Worm (Caenorhabditis elegans) whole organism, L2 larva: ENCODE results near the gene R07B1.5.

Experiments
- R02D3.7 ChIP-seq: fragments of 150-350 bp; optimal IDR thresholded peaks from 2 replicates; lab custom pipeline; 2014; ENCODE audit warnings: missing biosample characterization, missing genetic modification characterization
- ZK546.5 ChIP-seq: sonication (generic microtip); optimal IDR thresholded peaks from 2 replicates; lab custom pipeline; 2017; ENCODE audit warnings: missing biosample characterization, missing genetic modification characterization
- ceh-82 ChIP-seq: fragments of 150-350 bp; optimal IDR thresholded peaks from 2 replicates; lab custom pipeline; 2014; ENCODE audit warnings: missing biosample characterization, missing genetic modification characterization
- egl-27 ChIP-seq: sonication (generic microtip); optimal IDR thresholded peaks from 3 replicates; lab custom pipeline; 2017; ENCODE audit warnings: missing biosample characterization, missing genetic modification reagents, missing genetic modification characterization
- mab-5 ChIP-seq: fragments of 150-350 bp; optimal IDR thresholded peaks from 2 replicates; lab custom pipeline; 2014; ENCODE audit warnings: missing biosample characterization, missing genetic modification characterization
- nhr-11 ChIP-seq: fragments of 150-350 bp; optimal IDR thresholded peaks from 2 replicates; lab custom pipeline; 2014; ENCODE audit warnings: missing biosample characterization, missing genetic modification characterization
- nhr-25 ChIP-seq: fragments of 150-350 bp; sonication (generic microtip); optimal IDR thresholded peaks from 3 replicates; lab custom pipeline; 2014; ENCODE audit warnings: missing biosample characterization, missing genetic modification characterization
- nhr-77 ChIP-seq: fragments of 150-350 bp; optimal IDR thresholded peaks from 2 replicates; lab custom pipeline; 2014; ENCODE audit warnings: missing biosample characterization, missing genetic modification characterization
- skn-1 ChIP-seq: sonication (generic microtip); optimal IDR thresholded peaks from 2 replicates; lab custom pipeline; 2017; ENCODE audit warnings: missing biosample characterization, missing genetic modification characterization
- sma-9 ChIP-seq, 2 experiments: fragments of 150-350 bp in 1 of 2; sonication (generic microtip) in 1 of 2; optimal IDR thresholded peaks; 2 replicates each; lab custom pipeline; 2014 to 2016; ENCODE audit warnings: missing genetic modification characterization in 2 of 2, mild to moderate bottlenecking in 1 of 2, missing biosample characterization in 1 of 2, missing compliant biosample characterization in 1 of 2, missing genetic modification reagents in 1 of 2, moderate library complexity in 1 of 2
- unc-55 ChIP-seq: fragments of 150-350 bp; sonication (generic microtip); optimal IDR thresholded peaks from 3 replicates; lab custom pipeline; 2014; ENCODE audit warnings: missing biosample characterization, missing genetic modification reagents, missing genetic modification characterization
- unc-62 ChIP-seq: fragments of 150-350 bp; optimal IDR thresholded peaks from 2 replicates; lab custom pipeline; 2014; ENCODE audit warnings: missing biosample characterization, missing genetic modification reagents, missing genetic modification characterization
- zag-1 ChIP-seq: fragments of 150-350 bp; optimal IDR thresholded peaks from 2 replicates; lab custom pipeline; 2014; ENCODE audit warnings: missing biosample characterization, missing genetic modification characterization
- ztf-4 ChIP-seq: fragments of 150-350 bp; optimal IDR thresholded peaks from 2 replicates; lab custom pipeline; 2014; ENCODE audit warnings: missing biosample characterization, missing genetic modification characterization

DNA sequence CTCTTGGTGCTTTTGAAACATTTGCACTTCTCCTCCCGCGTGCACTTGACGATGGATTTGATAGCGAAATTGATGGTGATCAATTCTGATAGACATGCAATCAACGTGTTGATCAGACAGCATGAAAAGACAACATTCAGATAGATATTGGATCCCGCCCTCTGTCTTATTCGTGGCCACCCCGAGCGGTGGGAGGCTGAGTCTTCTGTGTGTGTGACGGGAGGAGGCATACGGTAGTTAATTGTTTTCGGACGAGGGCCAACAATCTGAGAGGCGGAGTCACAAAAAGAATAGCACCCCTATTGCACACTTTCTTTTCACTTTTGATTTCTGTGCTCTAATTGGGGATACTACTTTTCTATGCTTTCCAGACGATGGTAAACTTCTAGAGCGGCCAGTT is 17.5 kb upstream of the R07B1.5 start:
- TF ChIP-seq mab-5 (tag; lab: Kevin White, UChicago), result no peak
- TF ChIP-seq unc-55, result no peak
- TF ChIP-seq nhr-25 (tag; lab: Kevin White, UChicago), result no peak
- no peak for TF ChIP-seq unc-62 (GFP tag; lab: Kevin White, UChicago)
- no peak for TF ChIP-seq sma-9 (GFP tag; optimal IDR thresholded peaks at IDR 0.05; lab: Kevin White, UChicago)
- TF ChIP-seq sma-9 (tag; optimal IDR thresholded peaks at IDR 0.05; lab: Kevin White, UChicago), result no peak
- TF ChIP-seq ztf-4 (tag; lab: Kevin White, UChicago), result no peak
- no peak for TF ChIP-seq nhr-77 (tag; lab: Kevin White, UChicago)
- no peak for TF ChIP-seq ZK546.5 (tag; lab: Kevin White, UChicago)
- no peak for TF ChIP-seq skn-1 (tag; lab: Kevin White, UChicago)
- TF ChIP-seq zag-1 (tag; lab: Kevin White, UChicago), result no peak
- TF ChIP-seq nhr-11 (tag; lab: Kevin White, UChicago), result no peak
- TF ChIP-seq ceh-82 (tag; lab: Kevin White, UChicago), result no peak
- no peak for TF ChIP-seq egl-27 (tag; lab: Kevin White, UChicago)
- TF ChIP-seq R02D3.7 (tag; lab: Kevin White, UChicago), result no peak
